Fruit fly (Drosophila melanogaster) whole organism: Measurements from ENCODE around the gene CG11911.

Experiments used
- CG8478 ChIP-seq: fragments of >200 bp; optimal IDR thresholded peaks from 2 replicates; lab custom pipeline; 2018; ENCODE audit warnings: inconsistent platforms
- Dll ChIP-seq: fragments of >200 bp; optimal IDR thresholded peaks from 2 replicates; lab custom pipeline; 2017
- EcR ChIP-seq, 2 experiments: fragments of >200 bp; optimal IDR thresholded peaks; 2 replicates each; lab custom pipeline; 2017; ENCODE audit warnings: missing biosample characterization in 2 of 2, missing genetic modification characterization in 2 of 2, missing genetic modification reagents in 2 of 2
- pan ChIP-seq: fragments of >200 bp; optimal IDR thresholded peaks from 2 replicates; lab custom pipeline; 2017
- psq ChIP-seq: fragments of >200 bp; optimal IDR thresholded peaks from 2 replicates; lab custom pipeline; 2017
- usp ChIP-seq: fragments of >200 bp; optimal IDR thresholded peaks from 2 replicates; lab custom pipeline; 2017; ENCODE audit warnings: missing biosample characterization, missing genetic modification characterization, mixed read lengths

DNA sequence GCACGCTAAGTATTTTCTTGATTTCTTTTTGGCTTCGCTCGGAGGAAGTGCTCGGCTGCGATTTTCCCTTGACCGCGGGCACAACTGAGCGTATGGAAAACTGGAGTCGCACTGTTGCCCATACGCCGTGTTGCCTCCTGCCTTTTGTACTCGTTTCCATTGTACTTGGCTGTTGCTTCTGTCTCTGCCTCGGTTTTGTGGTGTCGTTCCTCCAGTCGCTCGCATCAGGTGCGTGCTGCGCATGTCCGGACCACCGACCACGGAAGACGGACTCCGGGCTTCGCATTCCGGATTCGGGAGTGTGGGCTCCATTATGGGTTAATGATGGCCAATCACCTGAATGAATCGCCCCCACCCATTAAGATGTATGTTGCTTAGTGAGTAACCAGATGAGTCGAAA, 29.4 kb downstream of the CG11911 start, which contains the start of gene CG3625:
- TF ChIP-seq pan (lab: Kevin White, UChicago) (no peak), EcR (GFP tag; optimal IDR thresholded peaks at IDR 0.05; lab: Kevin White, UChicago) (no peak), psq (lab: Kevin White, UChicago) (no peak), usp (no peak), Dll (lab: Kevin White, UChicago) (no peak), CG8478 (lab: Kevin White, UChicago) (no peak)
